Fruit fly (Drosophila melanogaster): ENCODE results near the gene CG6980.

The CG6980 gene

dm6 chr3R:24850420-24850819 is 43.0 kb downstream of the CG6980 start, which contains the start of gene CG7006 (continued):
- TF ChIP-seq nerfin-1 (tag; optimal IDR thresholded peaks at IDR 0.05) (peak; percentile 18), CG11085 (GFP tag; IDR thresholded peaks at IDR 0.05) (peak; percentile 66), NC2β (GFP tag; optimal IDR thresholded peaks at IDR 0.05) (peak; percentile 80), CG9797 (GFP tag; optimal IDR thresholded peaks at IDR 0.05) (no peak), tx (GFP tag; optimal IDR thresholded peaks at IDR 0.05) (peak; percentile 75), tin (GFP tag; optimal IDR thresholded peaks at IDR 0.05) (peak; percentile 71), ci (GFP tag; IDR thresholded peaks at IDR 0.05) (peak; percentile 77), CG4820 (GFP tag; optimal IDR thresholded peaks at IDR 0.05) (peak; percentile 54), MBD-R2 (GFP tag; IDR thresholded peaks at IDR 0.05) (peak; percentile 81), Oli (tag; optimal IDR thresholded peaks at IDR 0.05) (no peak), zen (tag; optimal IDR thresholded peaks at IDR 0.05) (peak; percentile 37), onecut (GFP tag; IDR thresholded peaks at IDR 0.05) (no peak; the same call in 1 of the 2 replicates), Bgb (GFP tag; IDR thresholded peaks at IDR 0.05; ENCODE audit: partially characterized antibody) (peak; percentile 89), bigmax (GFP tag; optimal IDR thresholded peaks at IDR 0.05) (no peak), CG1024 (GFP tag; IDR thresholded peaks at IDR 0.05) (no peak), ssp (GFP tag; IDR thresholded peaks at IDR 0.05) (peak; percentile 52; the same call in 1 of the 2 replicates), esg (GFP tag; conservative IDR thresholded peaks at IDR 0.05) (no peak), ap (GFP tag; IDR thresholded peaks at IDR 0.05) (0 out of 2 replicates have a peak, but pooled peaks have one; percentile 18), CG10462 (GFP tag; optimal IDR thresholded peaks at IDR 0.05) (no peak), lbe (GFP tag; optimal IDR thresholded peaks at IDR 0.05) (no peak), slbo (GFP tag; IDR thresholded peaks at IDR 0.05) (peak; percentile 92), Dp (GFP tag; optimal IDR thresholded peaks at IDR 0.05) (peak; percentile 98), so (GFP tag; IDR thresholded peaks at IDR 0.05) (no peak), al (GFP tag; IDR thresholded peaks at IDR 0.05) (peak; percentile 63), mam (GFP tag; optimal IDR thresholded peaks at IDR 0.05) (peak; percentile 91), lola (GFP tag; optimal IDR thresholded peaks at IDR 0.05) (no peak), Aef1 (GFP tag; IDR thresholded peaks at IDR 0.05) (peak; percentile 36; the same call in 1 of the 3 replicates), CG9876 (GFP tag; optimal IDR thresholded peaks at IDR 0.05) (peak; percentile 70), Doc2 (GFP tag; IDR thresholded peaks at IDR 0.05) (no peak), CG10431 (GFP tag; optimal IDR thresholded peaks at IDR 0.05) (no peak), kah (GFP tag; optimal IDR thresholded peaks at IDR 0.05) (no peak), knrl (GFP tag; IDR thresholded peaks at IDR 0.05; ENCODE audit: partially characterized antibody) (peak; percentile 78), CG15696 (tag; optimal IDR thresholded peaks at IDR 0.05) (no peak), ind (GFP tag; optimal IDR thresholded peaks at IDR 0.05) (peak; percentile 78), CG4404 (GFP tag; IDR thresholded peaks at IDR 0.05) (peak; percentile 31; the same call in 1 of the 2 replicates), Xrp1 (GFP tag; IDR thresholded peaks at IDR 0.05) (peak; percentile 79), HHEX (GFP tag; optimal IDR thresholded peaks at IDR 0.05) (peak; percentile 27), tio (GFP tag; optimal IDR thresholded peaks at IDR 0.05) (no peak), sna (GFP tag; IDR thresholded peaks at IDR 0.05; ENCODE audit: partially characterized antibody) (peak; percentile 58; the same call in 1 of the 2 replicates), cg (GFP tag; optimal IDR thresholded peaks at IDR 0.05) (no peak), crc (GFP tag; optimal IDR thresholded peaks at IDR 0.05) (peak; percentile 5), hbn (GFP tag; IDR thresholded peaks at IDR 0.05; ENCODE audit: partially characterized antibody) (peak; percentile 77), CG17568 (GFP tag; optimal IDR thresholded peaks at IDR 0.05) (no peak), E2f1 (GFP tag; IDR thresholded peaks at IDR 0.05) (0 out of 2 replicates have a peak, but pooled peaks have one; percentile 42), CG17385 (GFP tag; optimal IDR thresholded peaks at IDR 0.05) (peak; percentile 63), CG10959 (GFP tag; IDR thresholded peaks at IDR 0.05) (no peak; the same call in 1 of the 2 replicates), sisA (GFP tag; IDR thresholded peaks at IDR 0.05) (peak; percentile 51; the same call in 1 of the 2 replicates), CG15269 (tag; optimal IDR thresholded peaks at IDR 0.05) (no peak), cwo (GFP tag; optimal IDR thresholded peaks at IDR 0.05) (peak; percentile 70), CG6175 (GFP tag; IDR thresholded peaks at IDR 0.05) (peak; percentile 44; the same call in 1 of the 3 replicates), Xbp1 (GFP tag; optimal IDR thresholded peaks at IDR 0.05) (peak; percentile 84)

Measured in whole organism, embryonic.